Worm (Caenorhabditis elegans) whole organism, mixed stage, embryonic: ENCODE data around the gene F11A5.18.

Experiments used
- M03D4.4 ChIP-seq: sonication (generic microtip); optimal IDR thresholded peaks from 2 replicates; lab custom pipeline; 2017; ENCODE audit warnings: mild to moderate bottlenecking, missing genetic modification characterization, missing compliant biosample characterization
- bed-3 ChIP-seq: fragments of 200-800 bp; sonication (Bioruptor generic); optimal IDR thresholded peaks from 3 replicates; lab custom pipeline; 2018; ENCODE audit warnings: mild to moderate bottlenecking, missing genetic modification characterization, moderate library complexity, missing compliant biosample characterization
- blmp-1 ChIP-seq: fragments of 150-350 bp; optimal IDR thresholded peaks from 2 replicates; lab custom pipeline; 2014; ENCODE audit warnings: missing biosample characterization, missing genetic modification characterization
- ceh-39 ChIP-seq: fragments of 150-350 bp; optimal IDR thresholded peaks from 2 replicates; lab custom pipeline; 2014; ENCODE audit warnings: missing biosample characterization, missing genetic modification characterization
- ceh-43 ChIP-seq: fragments of 200-800 bp; sonication (Bioruptor generic); optimal IDR thresholded peaks from 2 replicates; lab custom pipeline; 2018; ENCODE audit warnings: mild to moderate bottlenecking, missing genetic modification characterization, moderate library complexity, missing compliant biosample characterization
- ceh-83 ChIP-seq: fragments of 200-800 bp; sonication (Bioruptor generic); optimal IDR thresholded peaks from 2 replicates; lab custom pipeline; 2018; ENCODE audit warnings: mild to moderate bottlenecking, missing genetic modification characterization, missing compliant biosample characterization
- ces-1 ChIP-seq: fragments of 150-350 bp; optimal IDR thresholded peaks from 2 replicates; lab custom pipeline; 2014; ENCODE audit warnings: missing biosample characterization, missing genetic modification reagents, missing genetic modification characterization
- cnd-1 ChIP-seq: fragments of 200-800 bp; sonication (Bioruptor generic); optimal IDR thresholded peaks from 2 replicates; lab custom pipeline; 2018; ENCODE audit warnings: mild to moderate bottlenecking, missing genetic modification characterization, missing compliant biosample characterization
- drap-1 ChIP-seq: fragments of 200-800 bp; sonication (Bioruptor generic); optimal IDR thresholded peaks from 3 replicates; lab custom pipeline; 2018; ENCODE audit warnings: mild to moderate bottlenecking, missing genetic modification characterization, missing compliant biosample characterization
- elt-1 ChIP-seq: sonication (generic microtip); optimal IDR thresholded peaks from 2 replicates; lab custom pipeline; 2017; ENCODE audit warnings: missing genetic modification characterization, mild to moderate bottlenecking, missing compliant biosample characterization, antibody characterized with exemption, moderate library complexity, borderline replicate concordance; ENCODE audit not compliant: insufficient read depth
- flh-1 ChIP-seq: fragments of 200-800 bp; sonication (Bioruptor generic); optimal IDR thresholded peaks from 2 replicates; lab custom pipeline; 2018; ENCODE audit warnings: mild to moderate bottlenecking, missing genetic modification characterization, moderate library complexity, missing compliant biosample characterization
- ham-2 ChIP-seq: fragments of 200-800 bp; sonication (Bioruptor generic); optimal IDR thresholded peaks from 2 replicates; lab custom pipeline; 2018; ENCODE audit warnings: mild to moderate bottlenecking, missing genetic modification characterization, missing compliant biosample characterization
- hlh-1 ChIP-seq: fragments of 150-350 bp; optimal IDR thresholded peaks from 2 replicates; lab custom pipeline; 2014; ENCODE audit warnings: missing biosample characterization, missing genetic modification reagents, missing genetic modification characterization
- lin-13 ChIP-seq: fragments of 150-350 bp; optimal IDR thresholded peaks from 2 replicates; lab custom pipeline; 2014; ENCODE audit warnings: missing biosample characterization, missing genetic modification characterization
- mab-5 ChIP-seq: fragments of 150-350 bp; optimal IDR thresholded peaks from 2 replicates; lab custom pipeline; 2014; ENCODE audit warnings: missing biosample characterization, missing genetic modification characterization
- mep-1 ChIP-seq: fragments of 150-350 bp; optimal IDR thresholded peaks from 2 replicates; lab custom pipeline; 2017; ENCODE audit warnings: missing biosample characterization, missing genetic modification reagents, missing genetic modification characterization, inconsistent platforms
- nhr-12 ChIP-seq: fragments of 150-350 bp; optimal IDR thresholded peaks from 2 replicates; lab custom pipeline; 2014; ENCODE audit warnings: missing biosample characterization, missing genetic modification characterization
- nhr-2 ChIP-seq: fragments of 150-350 bp; optimal IDR thresholded peaks from 2 replicates; lab custom pipeline; 2014; ENCODE audit warnings: missing biosample characterization, missing genetic modification characterization
- nhr-237 ChIP-seq: fragments of 150-350 bp; optimal IDR thresholded peaks from 2 replicates; lab custom pipeline; 2014; ENCODE audit warnings: missing biosample characterization, missing genetic modification characterization
- nhr-28 ChIP-seq: fragments of 150-350 bp; optimal IDR thresholded peaks from 2 replicates; lab custom pipeline; 2014; ENCODE audit warnings: missing biosample characterization, missing genetic modification characterization
- nhr-76 ChIP-seq: sonication (generic microtip); optimal IDR thresholded peaks from 2 replicates; lab custom pipeline; 2017; ENCODE audit warnings: missing biosample characterization, missing genetic modification characterization
- sem-2 ChIP-seq: fragments of 200-800 bp; sonication (Bioruptor generic); optimal IDR thresholded peaks from 2 replicates; lab custom pipeline; 2018; ENCODE audit warnings: mild to moderate bottlenecking, missing genetic modification characterization, missing compliant biosample characterization
- snpc-4 ChIP-seq: fragments of 150-350 bp; optimal IDR thresholded peaks from 2 replicates; lab custom pipeline; 2014; ENCODE audit warnings: missing biosample characterization, missing genetic modification characterization
- sptf-1 ChIP-seq: sonication (generic microtip); optimal IDR thresholded peaks from 2 replicates; lab custom pipeline; 2017; ENCODE audit warnings: mild to moderate bottlenecking, missing genetic modification characterization, moderate library complexity, missing compliant biosample characterization
- tbx-8 ChIP-seq: fragments of 200-800 bp; sonication (Bioruptor generic); optimal IDR thresholded peaks from 2 replicates; lab custom pipeline; 2018; ENCODE audit warnings: mild to moderate bottlenecking, missing genetic modification characterization, moderate library complexity, missing compliant biosample characterization
- unc-39 ChIP-seq: fragments of 150-350 bp; optimal IDR thresholded peaks from 2 replicates; lab custom pipeline; 2014; ENCODE audit warnings: missing biosample characterization, missing genetic modification characterization
- unc-62 ChIP-seq: fragments of 150-350 bp; optimal IDR thresholded peaks from 2 replicates; lab custom pipeline; 2014; ENCODE audit warnings: missing biosample characterization, missing genetic modification reagents, missing genetic modification characterization
- zip-8 ChIP-seq: fragments of 150-350 bp; optimal IDR thresholded peaks from 2 replicates; lab custom pipeline; 2014; ENCODE audit warnings: missing biosample characterization, missing genetic modification characterization
- ztf-11 ChIP-seq: fragments of 150-350 bp; optimal IDR thresholded peaks from 2 replicates; lab custom pipeline; 2014; ENCODE audit warnings: missing biosample characterization, missing genetic modification characterization

F11A5.18 gene

ce11 chrV:16165936-16166335 is 36.8 kb upstream of the F11A5.18 start, which contains the start of gene str-108:
str-108 (plus strand) TSS chrV:16166236.
- no peak for TF ChIP-seq M03D4.4
- TF ChIP-seq tbx-8 (GFP tag; lab: Kevin White, UChicago), result no peak
- TF ChIP-seq nhr-237 (tag; lab: Kevin White, UChicago), result no peak
- TF ChIP-seq mep-1 (tag; lab: Kevin White, UChicago), result no peak
- no peak for TF ChIP-seq nhr-76 (tag; lab: Kevin White, UChicago)
- no peak for TF ChIP-seq snpc-4 (tag; lab: Kevin White, UChicago)
- TF ChIP-seq drap-1, result no peak
- TF ChIP-seq ceh-39 (tag; lab: Kevin White, UChicago), result no peak
- TF ChIP-seq sptf-1 (tag; lab: Kevin White, UChicago), result no peak
- no peak for TF ChIP-seq nhr-2
- TF ChIP-seq ceh-43 (GFP tag; lab: Kevin White, UChicago), result no peak
- TF ChIP-seq bed-3 (GFP tag; lab: Kevin White, UChicago), result no peak
- TF ChIP-seq ces-1, result no peak
- no peak for TF ChIP-seq sem-2 (GFP tag; lab: Kevin White, UChicago)
- no peak for TF ChIP-seq flh-1 (GFP tag; lab: Kevin White, UChicago)
- TF ChIP-seq zip-8 (tag; lab: Kevin White, UChicago), result no peak

ce11 chrV:16169026-16169425 is 33.7 kb upstream of the F11A5.18 start, which contains the start of gene str-111:
str-111 (minus strand) TSS chrV:16169126.
- TF ChIP-seq lin-13 (tag; lab: Kevin White, UChicago) (no peak), ztf-11 (no peak), blmp-1 (tag; lab: Kevin White, UChicago) (no peak), hlh-1 (tag; lab: Kevin White, UChicago) (no peak), nhr-28 (tag; lab: Kevin White, UChicago) (no peak), ceh-83 (no peak), cnd-1 (tag; lab: Kevin White, UChicago) (no peak), sem-2 (GFP tag; lab: Kevin White, UChicago) (no peak), unc-39 (tag; lab: Kevin White, UChicago) (no peak)

ce11 chrV:16171721-16172120 is 31.0 kb upstream of the F11A5.18 start, which contains the start of gene K05D4.9:
K05D4.9 (minus strand) TSS chrV:16171821.
- TF ChIP-seq elt-1 (tag; lab: Kevin White, UChicago), result no peak
- no peak for TF ChIP-seq snpc-4 (tag; lab: Kevin White, UChicago)
- no peak for TF ChIP-seq hlh-1 (tag; lab: Kevin White, UChicago)
- TF ChIP-seq nhr-237 (tag; lab: Kevin White, UChicago), result no peak
- TF ChIP-seq mep-1 (tag; lab: Kevin White, UChicago), result no peak
- TF ChIP-seq zip-8 (tag; lab: Kevin White, UChicago), result no peak
- no peak for TF ChIP-seq nhr-12 (tag; lab: Kevin White, UChicago)
- no peak for TF ChIP-seq mab-5 (tag; lab: Kevin White, UChicago)
- no peak for TF ChIP-seq M03D4.4
- no peak for TF ChIP-seq ham-2
- TF ChIP-seq ces-1, result no peak
- no peak for TF ChIP-seq ztf-11

ce11 chrV:16174109-16174508 is 28.6 kb upstream of the F11A5.18 start:
- TF ChIP-seq ztf-11 (no peak), hlh-1 (tag; lab: Kevin White, UChicago) (no peak), ces-1 (no peak)

- TF ChIP-seq snpc-4 (tag; lab: Kevin White, UChicago) (no peak), sptf-1 (tag; lab: Kevin White, UChicago) (no peak)
These were observed 27.5 kb upstream of the F11A5.18 start for ce11 chrV:16175227-16175626.

- TF ChIP-seq ceh-39 (tag; lab: Kevin White, UChicago), result no peak
- no peak for TF ChIP-seq flh-1 (GFP tag; lab: Kevin White, UChicago)
- TF ChIP-seq unc-62 (GFP tag; lab: Kevin White, UChicago), result no peak
- TF ChIP-seq cnd-1 (tag; lab: Kevin White, UChicago), result no peak
- TF ChIP-seq mab-5 (tag; lab: Kevin White, UChicago), result no peak
- no peak for TF ChIP-seq ces-1
These were observed 27.0 kb upstream of the F11A5.18 start, which contains the start of gene cyp-33D1 for ce11 chrV:16175757-16176156. cyp-33D1 (minus strand) TSS chrV:16175857.
